Fruit fly (Drosophila melanogaster) whole organism, embryonic: ENCODE data around the gene CG3040.
A peak's percentile ranks its signal among the peaks of the same experiment; 100 is the strongest.

ENCODE experiments used
- Atf-2 ChIP-seq: fragments of 200-800 bp; sonication (Bioruptor generic); optimal IDR thresholded peaks from 2 replicates; lab custom pipeline; 2016; ENCODE audit warnings: missing biosample characterization, missing genetic modification characterization
- C15 ChIP-seq: fragments of 200-800 bp; sonication (Bioruptor generic); IDR thresholded peaks from 3 replicates; pipeline ENCODE4 v1.3.6; 2022; ENCODE audit warnings: missing biosample characterization, missing genetic modification characterization
- CG10366 ChIP-seq: fragments of 200-800 bp; sonication (Bioruptor generic); IDR thresholded peaks from 2 replicates; pipeline ENCODE4 v1.3.6; 2022; ENCODE audit warnings: missing biosample characterization, missing genetic modification characterization
- CG14965 ChIP-seq: fragments of 200-800 bp; sonication (Bioruptor generic); optimal IDR thresholded peaks from 2 replicates; lab custom pipeline; 2016; ENCODE audit warnings: missing biosample characterization, missing genetic modification characterization, borderline replicate concordance
- CG15011 ChIP-seq: fragments of 200-800 bp; sonication (Bioruptor generic); optimal IDR thresholded peaks from 3 replicates; lab custom pipeline; 2018; ENCODE audit warnings: missing biosample characterization, mild to moderate bottlenecking, missing genetic modification characterization
- CG15073 ChIP-seq: fragments of 200-800 bp; sonication (Bioruptor generic); optimal IDR thresholded peaks from 2 replicates; lab custom pipeline; 2016; ENCODE audit warnings: missing biosample characterization, missing genetic modification characterization
- CG1602 ChIP-seq: fragments of 200-800 bp; sonication (Bioruptor generic); optimal IDR thresholded peaks from 3 replicates; lab custom pipeline; 2016; ENCODE audit warnings: missing biosample characterization, missing genetic modification characterization
- CG1603 ChIP-seq: fragments of 200-800 bp; sonication (Bioruptor generic); optimal IDR thresholded peaks from 2 replicates; lab custom pipeline; 2019; ENCODE audit warnings: missing biosample characterization, mild to moderate bottlenecking, missing genetic modification characterization, moderate library complexity
- CG17359 ChIP-seq: fragments of 200-800 bp; sonication (Bioruptor generic); optimal IDR thresholded peaks from 3 replicates; lab custom pipeline; 2018; ENCODE audit warnings: missing biosample characterization, mild to moderate bottlenecking, missing genetic modification characterization, moderate library complexity
- CG18262 ChIP-seq: fragments of 200-800 bp; optimal IDR thresholded peaks from 3 replicates; lab custom pipeline; 2019; ENCODE audit warnings: missing biosample characterization, mild to moderate bottlenecking, missing genetic modification characterization, moderate library complexity
- CG2712 ChIP-seq: fragments of 200-800 bp; optimal IDR thresholded peaks from 3 replicates; lab custom pipeline; 2019; ENCODE audit warnings: missing biosample characterization, mild to moderate bottlenecking, missing genetic modification characterization, moderate library complexity
- CG31224 ChIP-seq: fragments of 200-800 bp; sonication (Bioruptor generic); IDR thresholded peaks from 2 replicates; pipeline ENCODE4 v1.3.6; 2022; ENCODE audit warnings: missing biosample characterization, missing genetic modification characterization
- CG3163 ChIP-seq: fragments of 200-800 bp; sonication (Bioruptor generic); optimal IDR thresholded peaks from 3 replicates; lab custom pipeline; 2016; ENCODE audit warnings: missing biosample characterization, missing genetic modification characterization
- CG32532 ChIP-seq: fragments of 200-800 bp; sonication (Bioruptor generic); IDR thresholded peaks from 2 replicates; pipeline ENCODE4 v1.3.6; 2022; ENCODE audit warnings: missing biosample characterization, missing genetic modification characterization
- CG34224 ChIP-seq: fragments of 200-800 bp; sonication (Bioruptor generic); IDR thresholded peaks from 3 replicates; pipeline ENCODE4 v1.3.6; 2022; ENCODE audit warnings: missing biosample characterization, missing genetic modification characterization; ENCODE audit not compliant: partially characterized antibody
- CG4730 ChIP-seq: fragments of 200-800 bp; sonication (Bioruptor generic); IDR thresholded peaks from 2 replicates; pipeline ENCODE4 v1.3.6; 2022; ENCODE audit warnings: missing biosample characterization, missing genetic modification characterization
- CG6689 ChIP-seq: fragments of 200-800 bp; sonication (Bioruptor generic); IDR thresholded peaks from 2 replicates; pipeline ENCODE4 v1.3.6; 2022; ENCODE audit warnings: missing biosample characterization, missing genetic modification characterization
- CG6813 ChIP-seq: fragments of 200-800 bp; sonication (Bioruptor generic); optimal IDR thresholded peaks from 2 replicates; lab custom pipeline; 2017; ENCODE audit warnings: missing biosample characterization, missing genetic modification characterization, mild to moderate bottlenecking, moderate library complexity, missing genetic modification reagents
- CG7987 ChIP-seq: fragments of 200-800 bp; sonication (Bioruptor generic); optimal IDR thresholded peaks from 2 replicates; lab custom pipeline; 2018; ENCODE audit warnings: missing biosample characterization, mild to moderate bottlenecking, missing genetic modification characterization, moderate library complexity
- CG8388 ChIP-seq: fragments of 200-800 bp; sonication (Bioruptor generic); optimal IDR thresholded peaks from 2 replicates; lab custom pipeline; 2019; ENCODE audit warnings: missing biosample characterization, mild to moderate bottlenecking, missing genetic modification characterization, moderate library complexity
- CG8944 ChIP-seq: fragments of 200-800 bp; sonication (Bioruptor generic); optimal IDR thresholded peaks from 3 replicates; lab custom pipeline; 2016; ENCODE audit warnings: missing biosample characterization, missing genetic modification characterization
- CG9215 ChIP-seq: fragments of 200-800 bp; sonication (Bioruptor generic); IDR thresholded peaks from 2 replicates; pipeline ENCODE4 v1.3.6; 2022; ENCODE audit warnings: missing biosample characterization, missing genetic modification characterization
- Dek ChIP-seq: fragments of 200-800 bp; sonication (Bioruptor generic); optimal IDR thresholded peaks from 3 replicates; lab custom pipeline; 2019; ENCODE audit warnings: missing biosample characterization, mild to moderate bottlenecking, missing genetic modification characterization, moderate library complexity
- GATAe ChIP-seq: fragments of 200-800 bp; sonication (Bioruptor generic); conservative IDR thresholded peaks from 2 replicates; pipeline ENCODE4 v1.3.6; 2022; ENCODE audit warnings: missing biosample characterization, missing genetic modification characterization
- Gsc ChIP-seq: fragments of 200-800 bp; sonication (Bioruptor generic); IDR thresholded peaks from 2 replicates; pipeline ENCODE4 v1.3.6; 2022; ENCODE audit warnings: missing biosample characterization, missing genetic modification characterization
- HLH3B ChIP-seq: fragments of 200-800 bp; sonication (Bioruptor generic); IDR thresholded peaks from 2 replicates; pipeline ENCODE4 v1.3.6; 2022; ENCODE audit warnings: missing biosample characterization, missing genetic modification characterization
- Hey ChIP-seq: fragments of 200-800 bp; sonication (Bioruptor generic); optimal IDR thresholded peaks from 3 replicates; lab custom pipeline; 2018; ENCODE audit warnings: missing biosample characterization, mild to moderate bottlenecking, missing genetic modification characterization
- Kr ChIP-seq: fragments of 200-800 bp; sonication (Bioruptor generic); optimal IDR thresholded peaks from 2 replicates; lab custom pipeline; 2017; ENCODE audit warnings: missing biosample characterization, mild to moderate bottlenecking, missing genetic modification characterization
- MBD-R2 ChIP-seq: fragments of 200-800 bp; sonication (Bioruptor generic); IDR thresholded peaks from 2 replicates; pipeline ENCODE4 v1.3.6; 2022; ENCODE audit warnings: missing biosample characterization, missing genetic modification characterization
- Mad ChIP-seq: fragments of 200-800 bp; sonication (Bioruptor generic); optimal IDR thresholded peaks from 2 replicates; lab custom pipeline; 2016; ENCODE audit warnings: missing biosample characterization, missing genetic modification characterization
- Nf-YA ChIP-seq: fragments of 200-800 bp; sonication (Bioruptor generic); IDR thresholded peaks from 2 replicates; pipeline ENCODE4 v1.3.6; 2022; ENCODE audit warnings: missing biosample characterization, missing genetic modification characterization
- Ssrp ChIP-seq: fragments of 200-800 bp; sonication (Bioruptor generic); optimal IDR thresholded peaks from 2 replicates; lab custom pipeline; 2018; ENCODE audit warnings: missing biosample characterization, mild to moderate bottlenecking, missing genetic modification characterization, moderate library complexity
- Taf1 ChIP-seq: fragments of 200-800 bp; sonication (Bioruptor generic); IDR thresholded peaks from 2 replicates; pipeline ENCODE4 v1.3.6; 2022; ENCODE audit warnings: missing biosample characterization, missing genetic modification characterization
- br ChIP-seq: fragments of >200 bp; optimal IDR thresholded peaks from 2 replicates; lab custom pipeline; 2017
- chm ChIP-seq: fragments of 200-800 bp; sonication (Bioruptor generic); IDR thresholded peaks from 2 replicates; pipeline ENCODE4 v1.3.6; 2022; ENCODE audit warnings: missing biosample characterization, missing genetic modification characterization
- dati ChIP-seq: fragments of 200-800 bp; sonication (Bioruptor generic); IDR thresholded peaks from 2 replicates; pipeline ENCODE4 v1.3.6; 2022; ENCODE audit warnings: missing biosample characterization, missing genetic modification characterization
- dpn ChIP-seq, 2 experiments: fragments of 200-800 bp; sonication (Bioruptor generic); optimal IDR thresholded peaks; 3 replicates each; lab custom pipeline; 2016; ENCODE audit warnings: missing biosample characterization in 2 of 2, missing genetic modification characterization in 2 of 2
- en ChIP-seq: fragments of 200-800 bp; sonication (Bioruptor generic); optimal IDR thresholded peaks from 2 replicates; lab custom pipeline; 2016; ENCODE audit warnings: missing biosample characterization, missing genetic modification characterization
- gro ChIP-seq: fragments of 200-800 bp; sonication (Bioruptor generic); optimal IDR thresholded peaks from 2 replicates; lab custom pipeline; 2016; ENCODE audit warnings: missing biosample characterization, missing genetic modification characterization
- h ChIP-seq: fragments of >200 bp; optimal IDR thresholded peaks from 2 replicates; lab custom pipeline; 2017
- ham ChIP-seq: fragments of 200-800 bp; sonication (Bioruptor generic); IDR thresholded peaks from 2 replicates; pipeline ENCODE4 v1.3.6; 2022; ENCODE audit warnings: missing biosample characterization, missing genetic modification characterization
- hbn ChIP-seq: fragments of 200-800 bp; sonication (Bioruptor generic); IDR thresholded peaks from 2 replicates; pipeline ENCODE4 v1.3.6; 2022; ENCODE audit warnings: missing biosample characterization, missing genetic modification characterization; ENCODE audit not compliant: partially characterized antibody
- klu ChIP-seq: fragments of 200-800 bp; sonication (Bioruptor generic); IDR thresholded peaks from 2 replicates; pipeline ENCODE4 v1.3.6; 2022; ENCODE audit warnings: missing biosample characterization, missing genetic modification characterization
- lola ChIP-seq, 3 experiments: fragments of >200 bp in 2 of 3; fragments of 200-800 bp in 1 of 3; sonication (Bioruptor generic) in 1 of 3; optimal IDR thresholded peaks; 2 replicates each; lab custom pipeline; 2017 to 2019; ENCODE audit warnings: missing biosample characterization in 3 of 3, missing genetic modification characterization in 3 of 3, mild to moderate bottlenecking in 1 of 3, moderate library complexity in 1 of 3
- nom ChIP-seq: fragments of 200-800 bp; sonication (Bioruptor generic); optimal IDR thresholded peaks from 2 replicates; lab custom pipeline; 2017; ENCODE audit warnings: missing biosample characterization, missing genetic modification characterization, mild to moderate bottlenecking, moderate library complexity, missing genetic modification reagents
- pfk ChIP-seq: fragments of 200-800 bp; sonication (Bioruptor generic); optimal IDR thresholded peaks from 2 replicates; lab custom pipeline; 2018; ENCODE audit warnings: missing biosample characterization, mild to moderate bottlenecking, missing genetic modification characterization, moderate library complexity
- tin ChIP-seq: fragments of 200-800 bp; sonication (Bioruptor generic); optimal IDR thresholded peaks from 3 replicates; lab custom pipeline; 2016; ENCODE audit warnings: missing biosample characterization, missing genetic modification characterization
- toy ChIP-seq: fragments of 200-800 bp; sonication (Bioruptor generic); IDR thresholded peaks from 2 replicates; pipeline ENCODE4 v1.3.6; 2022; ENCODE audit warnings: missing biosample characterization, missing genetic modification characterization
- ttk ChIP-seq: fragments of 200-800 bp; sonication (Bioruptor generic); IDR thresholded peaks from 2 replicates; pipeline ENCODE4 v2.1.2; 2022; ENCODE audit warnings: missing biosample characterization, missing genetic modification characterization
- zen ChIP-seq: fragments of 200-800 bp; sonication (Bioruptor generic); optimal IDR thresholded peaks from 3 replicates; lab custom pipeline; 2018; ENCODE audit warnings: missing biosample characterization, mild to moderate bottlenecking, missing genetic modification characterization, moderate library complexity

CG3040 gene

DNA sequence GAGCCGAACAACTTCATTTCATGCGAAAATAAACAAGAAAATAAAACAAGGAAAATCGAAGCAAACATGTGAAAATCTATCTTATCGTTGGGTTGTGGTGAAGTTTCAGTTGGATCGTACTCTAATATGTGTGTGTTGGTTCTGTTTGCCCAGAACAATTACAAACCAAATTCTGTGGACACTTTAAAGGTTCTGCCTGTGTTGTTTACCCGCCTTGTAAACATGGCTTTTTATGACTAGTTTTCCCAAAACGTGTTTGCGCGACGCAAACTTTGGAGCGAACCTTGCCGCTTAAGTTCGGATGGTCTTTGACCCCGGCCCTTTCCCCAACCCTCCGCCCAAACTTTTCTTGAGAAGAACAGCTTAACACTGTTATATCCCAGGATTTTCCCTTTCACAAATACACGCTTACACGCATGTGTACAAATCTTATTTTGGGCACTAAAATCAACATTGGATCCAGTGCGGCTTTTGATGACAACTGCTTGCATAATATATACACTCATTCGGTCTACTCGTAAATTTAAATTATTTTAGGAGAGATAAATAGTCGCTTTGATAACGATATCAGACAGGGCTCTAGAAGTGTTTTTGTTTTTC, 31.0 kb upstream of the CG3040 start (continued):
- TF ChIP-seq CG6689 (GFP tag; lab: Robert Waterston, UW) (peak; percentile 68), Taf1 (GFP tag; lab: Robert Waterston, UW) (no peak), HLH3B (peak; percentile 65; the same call in 1 of the 2 replicates), CG10366 (peak; percentile 47; the same call in 1 of the 2 replicates), Hey (peak; percentile 83), Mad (GFP tag; lab: Kevin White, UChicago) (peak; percentile 82), klu (GFP tag; lab: Robert Waterston, UW) (0 out of 2 replicates have a peak, but pooled peaks have one; percentile 34), CG1603 (tag; lab: Kevin White, UChicago) (peak; percentile 90), Gsc (GFP tag; lab: Robert Waterston, UW) (no peak), gro (peak; percentile 30), Dek (tag; lab: Kevin White, UChicago) (peak; percentile 43), nom (GFP tag; lab: Kevin White, UChicago) (no peak), dati (no peak), ttk (GFP tag; lab: Robert Waterston, UW) (peak; percentile 39; the same call in 1 of the 2 replicates), CG7987 (GFP tag; lab: Kevin White, UChicago) (peak; percentile 84), CG32532 (GFP tag; lab: Robert Waterston, UW) (peak; percentile 48; the same call in 1 of the 2 replicates), Atf-2 (GFP tag; lab: Kevin White, UChicago) (peak; percentile 88), CG17359 (tag; lab: Kevin White, UChicago) (peak; percentile 83), tin (GFP tag; lab: Kevin White, UChicago) (peak; percentile 61), Kr (GFP tag; lab: Kevin White, UChicago) (peak; percentile 99), CG2712 (tag; lab: Kevin White, UChicago) (peak; percentile 79), MBD-R2 (GFP tag; lab: Robert Waterston, UW) (peak; percentile 44; the same call in 1 of the 2 replicates), CG31224 (GFP tag; lab: Robert Waterston, UW) (peak; percentile 30; the same call in 1 of the 2 replicates), CG8944 (GFP tag; lab: Kevin White, UChicago) (peak; percentile 86), toy (GFP tag; lab: Robert Waterston, UW) (peak; percentile 49; the same call in 1 of the 2 replicates), en (GFP tag; lab: Kevin White, UChicago) (peak; percentile 65), dpn (GFP tag; optimal IDR thresholded peaks at IDR 0.05; lab: Kevin White, UChicago) (peak; percentile 47 to 70), pfk (peak; percentile 66), Ssrp (tag; lab: Kevin White, UChicago) (peak; percentile 17), h (lab: Kevin White, UChicago) (no peak), CG34224 (GFP tag; lab: Robert Waterston, UW) (no peak), hbn (GFP tag; lab: Robert Waterston, UW) (no peak), chm (GFP tag; lab: Robert Waterston, UW) (peak; percentile 96; the same call in 1 of the 2 replicates), CG3163 (GFP tag; lab: Kevin White, UChicago) (peak; percentile 74), C15 (GFP tag; lab: Robert Waterston, UW) (no peak), CG15073 (peak; percentile 14), CG15011 (peak; percentile 81), ham (no peak; the same call in 1 of the 2 replicates), CG4730 (peak; percentile 59), GATAe (no peak), zen (tag; lab: Kevin White, UChicago) (peak; percentile 74), CG8388 (peak; percentile 61), br (lab: Kevin White, UChicago) (no peak), CG1602 (peak; percentile 83), CG6813 (GFP tag; lab: Kevin White, UChicago) (peak; percentile 96), Nf-YA (GFP tag; lab: Robert Waterston, UW) (peak; percentile 39; the same call in 1 of the 2 replicates), lola (GFP tag; optimal IDR thresholded peaks at IDR 0.05; lab: Kevin White, UChicago) (peak in 1 of 3 experiments; percentile 83), CG18262 (tag; lab: Kevin White, UChicago) (peak; percentile 85), CG14965 (GFP tag; lab: Kevin White, UChicago) (peak; percentile 85), CG9215 (0 out of 2 replicates have a peak, but pooled peaks have one; percentile 9)
